Worm (Caenorhabditis elegans) whole organism, young adult: ENCODE measurements around the gene W04E12.5.
A peak's percentile ranks its signal among the peaks of the same experiment; 100 is the strongest.

Source experiments
- C06A6.2 ChIP-seq: fragments of 200-800 bp; sonication (Bioruptor generic); conservative IDR thresholded peaks from 2 replicates; pipeline ENCODE4 v1.3.6; 2022; ENCODE audit warnings: missing genetic modification characterization, missing compliant biosample characterization
- D2030.7 ChIP-seq: fragments of 200-800 bp; sonication (Bioruptor generic); IDR thresholded peaks from 2 replicates; pipeline ENCODE4 v1.3.6; 2022; ENCODE audit warnings: missing genetic modification reagents, missing genetic modification characterization, missing compliant biosample characterization
- F23B12.7 ChIP-seq: sonication (generic microtip); optimal IDR thresholded peaks from 2 replicates; lab custom pipeline; 2017; ENCODE audit warnings: missing genetic modification characterization, mild to moderate bottlenecking, missing compliant biosample characterization, antibody characterized with exemption, moderate library complexity; ENCODE audit not compliant: insufficient read depth
- F33H1.4 ChIP-seq: fragments of 200-800 bp; sonication (Bioruptor generic); IDR thresholded peaks from 2 replicates; pipeline ENCODE4 v1.3.6; 2022; ENCODE audit warnings: missing genetic modification reagents, missing genetic modification characterization, missing compliant biosample characterization
- F39B2.1 ChIP-seq: fragments of 200-800 bp; sonication (Bioruptor generic); IDR thresholded peaks from 2 replicates; pipeline ENCODE4 v1.3.6; 2022; ENCODE audit warnings: missing genetic modification reagents, missing genetic modification characterization, missing compliant biosample characterization
- F49E8.2 ChIP-seq: sonication (generic microtip); optimal IDR thresholded peaks from 3 replicates; lab custom pipeline; 2017; ENCODE audit warnings: missing genetic modification characterization, mild to moderate bottlenecking, missing compliant biosample characterization, antibody characterized with exemption, moderate library complexity; ENCODE audit not compliant: insufficient read depth
- F55B11.4 ChIP-seq: sonication (generic microtip); optimal IDR thresholded peaks from 2 replicates; lab custom pipeline; 2016; ENCODE audit warnings: missing compliant biosample characterization, missing genetic modification characterization, borderline replicate concordance; ENCODE audit not compliant: insufficient read depth
- F57C9.4 ChIP-seq: sonication (generic microtip); optimal IDR thresholded peaks from 2 replicates; lab custom pipeline; 2017; ENCODE audit warnings: mild to moderate bottlenecking, missing genetic modification characterization, missing compliant biosample characterization
- ZK185.1 ChIP-seq: sonication (generic microtip); optimal IDR thresholded peaks from 2 replicates; lab custom pipeline; 2016; ENCODE audit warnings: mild to moderate bottlenecking, missing genetic modification characterization, missing compliant biosample characterization; ENCODE audit not compliant: poor library complexity, severe bottlenecking
- ama-1 ChIP-seq, 3 experiments: fragments of 150-350 bp in 1 of 3; sonication (generic microtip) in 2 of 3; optimal IDR thresholded peaks; 2 replicates each; lab custom pipeline; 2014 to 2018; ENCODE audit warnings: missing biosample characterization in 2 of 3, missing genetic modification characterization in 2 of 3, missing genetic modification reagents in 2 of 3
- aptf-2 ChIP-seq: fragments of 200-800 bp; sonication (Bioruptor generic); conservative IDR thresholded peaks from 2 replicates; pipeline ENCODE4 v1.3.6; 2022; ENCODE audit warnings: missing genetic modification reagents, missing genetic modification characterization, missing compliant biosample characterization
- aptf-3 ChIP-seq: fragments of 200-800 bp; sonication (Bioruptor generic); IDR thresholded peaks from 2 replicates; pipeline ENCODE4 v1.3.6; 2022; ENCODE audit warnings: missing genetic modification characterization, missing compliant biosample characterization
- athp-1 ChIP-seq: sonication (generic microtip); optimal IDR thresholded peaks from 2 replicates; lab custom pipeline; 2017; ENCODE audit warnings: mild to moderate bottlenecking, missing genetic modification characterization, missing compliant biosample characterization
- attf-5 ChIP-seq: fragments of 200-800 bp; sonication (Bioruptor generic); optimal IDR thresholded peaks from 2 replicates; lab custom pipeline; 2018; ENCODE audit warnings: mild to moderate bottlenecking, missing genetic modification characterization, missing compliant biosample characterization
- attf-6 ChIP-seq: fragments of 200-800 bp; sonication (Bioruptor generic); IDR thresholded peaks from 2 replicates; pipeline ENCODE4 v1.3.6; 2022; ENCODE audit warnings: missing genetic modification reagents, missing genetic modification characterization, missing compliant biosample characterization
- bed-1 ChIP-seq: fragments of 200-800 bp; sonication (Bioruptor generic); IDR thresholded peaks from 2 replicates; pipeline ENCODE4 v1.3.6; 2022; ENCODE audit warnings: missing genetic modification reagents, missing genetic modification characterization, missing compliant biosample characterization
- bed-2 ChIP-seq: fragments of 200-800 bp; sonication (Bioruptor generic); IDR thresholded peaks from 2 replicates; pipeline ENCODE4 v1.3.6; 2022; ENCODE audit warnings: missing genetic modification reagents, missing genetic modification characterization, missing compliant biosample characterization
- ceh-40 ChIP-seq: fragments of 200-800 bp; sonication (Bioruptor generic); IDR thresholded peaks from 2 replicates; pipeline ENCODE4 v1.3.6; 2022; ENCODE audit warnings: missing genetic modification characterization, missing compliant biosample characterization
- ceh-58 ChIP-seq: fragments of 200-800 bp; sonication (Bioruptor generic); IDR thresholded peaks from 2 replicates; pipeline ENCODE4 v1.3.6; 2022; ENCODE audit warnings: missing genetic modification characterization, missing compliant biosample characterization
- die-1 ChIP-seq: sonication (generic microtip); optimal IDR thresholded peaks from 2 replicates; lab custom pipeline; 2016; ENCODE audit warnings: missing genotype, mild to moderate bottlenecking, missing genetic modification characterization, missing compliant biosample characterization
- dpl-1 ChIP-seq: fragments of 150-350 bp; optimal IDR thresholded peaks from 2 replicates; lab custom pipeline; 2014; ENCODE audit warnings: missing biosample characterization, missing genetic modification reagents, missing genetic modification characterization
- egl-18 ChIP-seq: fragments of 200-800 bp; sonication (Bioruptor generic); IDR thresholded peaks from 2 replicates; pipeline ENCODE4 v1.3.6; 2022; ENCODE audit warnings: missing genetic modification reagents, missing genetic modification characterization, missing compliant biosample characterization
- fkh-3 ChIP-seq: sonication (generic microtip); optimal IDR thresholded peaks from 2 replicates; lab custom pipeline; 2016; ENCODE audit warnings: mild to moderate bottlenecking, missing genetic modification characterization, missing compliant biosample characterization
- gei-17 ChIP-seq: fragments of 200-800 bp; sonication (Bioruptor generic); optimal IDR thresholded peaks from 2 replicates; lab custom pipeline; 2018; ENCODE audit warnings: mild to moderate bottlenecking, missing genetic modification characterization, missing compliant biosample characterization
- him-1 ChIP-seq: sonication (generic microtip); optimal IDR thresholded peaks from 2 replicates; lab custom pipeline; 2016; ENCODE audit warnings: missing genotype, missing genetic modification reagents, missing genetic modification characterization, missing compliant biosample characterization
- hlh-12 ChIP-seq: sonication (generic microtip); optimal IDR thresholded peaks from 2 replicates; lab custom pipeline; 2016; ENCODE audit warnings: missing genetic modification characterization, missing compliant biosample characterization
- hrde-1 ChIP-seq: sonication (generic microtip); optimal IDR thresholded peaks from 2 replicates; lab custom pipeline; 2016; ENCODE audit warnings: missing genetic modification characterization, mild to moderate bottlenecking, missing compliant biosample characterization, moderate library complexity, missing genotype, missing genetic modification reagents, borderline replicate concordance
- hsf-1 ChIP-seq: fragments of 200-800 bp; sonication (Bioruptor generic); IDR thresholded peaks from 2 replicates; pipeline ENCODE4 v1.3.6; 2022; ENCODE audit warnings: missing genetic modification reagents, missing genetic modification characterization, missing compliant biosample characterization
- let-607 ChIP-seq, 2 experiments: fragments of 200-800 bp in 1 of 2; sonication (Bioruptor generic) in 1 of 2; sonication (generic microtip) in 1 of 2; optimal IDR thresholded peaks; 2 replicates each; lab custom pipeline; 2016 to 2018; ENCODE audit warnings: mild to moderate bottlenecking in 2 of 2, missing compliant biosample characterization in 2 of 2, missing genetic modification characterization in 2 of 2, moderate library complexity in 2 of 2, missing genotype in 1 of 2
- lin-26 ChIP-seq: fragments of 200-800 bp; sonication (Bioruptor generic); IDR thresholded peaks from 2 replicates; pipeline ENCODE4 v1.3.6; 2022; ENCODE audit warnings: missing genetic modification reagents, missing genetic modification characterization, missing compliant biosample characterization
- lin-40 ChIP-seq: sonication (generic microtip); optimal IDR thresholded peaks from 2 replicates; lab custom pipeline; 2016; ENCODE audit warnings: missing genetic modification characterization, mild to moderate bottlenecking, missing compliant biosample characterization, missing genotype, missing genetic modification reagents
- lsl-1 ChIP-seq: fragments of 200-800 bp; sonication (Bioruptor generic); optimal IDR thresholded peaks from 2 replicates; lab custom pipeline; 2018; ENCODE audit warnings: mild to moderate bottlenecking, missing genetic modification characterization, moderate library complexity, missing compliant biosample characterization
- madf-3 ChIP-seq: fragments of 200-800 bp; sonication (Bioruptor generic); IDR thresholded peaks from 2 replicates; pipeline ENCODE4 v1.3.6; 2022; ENCODE audit warnings: missing genetic modification reagents, missing genetic modification characterization, missing compliant biosample characterization
- madf-8 ChIP-seq: fragments of 200-800 bp; sonication (Bioruptor generic); conservative IDR thresholded peaks from 2 replicates; pipeline ENCODE4 v1.3.6; 2022; ENCODE audit warnings: missing genetic modification reagents, missing genetic modification characterization, missing compliant biosample characterization
- mel-28 ChIP-seq: sonication (generic microtip); optimal IDR thresholded peaks from 2 replicates; lab custom pipeline; 2016; ENCODE audit warnings: borderline replicate concordance, mild to moderate bottlenecking, missing genetic modification characterization, missing compliant biosample characterization
- mxl-1 ChIP-seq: sonication (generic microtip); optimal IDR thresholded peaks from 2 replicates; lab custom pipeline; 2016; ENCODE audit warnings: missing genetic modification characterization, missing compliant biosample characterization
- nfya-1 ChIP-seq: sonication (generic microtip); optimal IDR thresholded peaks from 2 replicates; lab custom pipeline; 2017; ENCODE audit warnings: antibody characterized with exemption, missing compliant biosample characterization, missing genetic modification characterization, borderline replicate concordance; ENCODE audit not compliant: insufficient read depth
- nfyb-1 ChIP-seq: fragments of 200-800 bp; sonication (Bioruptor generic); IDR thresholded peaks from 2 replicates; pipeline ENCODE4 v1.3.6; 2022; ENCODE audit warnings: missing genetic modification reagents, missing genetic modification characterization, missing compliant biosample characterization
- nhr-120 ChIP-seq: fragments of 200-800 bp; sonication (Bioruptor generic); IDR thresholded peaks from 2 replicates; pipeline ENCODE4 v1.3.6; 2022; ENCODE audit warnings: missing genetic modification characterization, missing compliant biosample characterization
- nhr-90 ChIP-seq: sonication (generic microtip); optimal IDR thresholded peaks from 2 replicates; lab custom pipeline; 2016; ENCODE audit warnings: missing genotype, mild to moderate bottlenecking, missing genetic modification characterization, missing compliant biosample characterization
- rcor-1 ChIP-seq: fragments of 200-800 bp; sonication (Bioruptor generic); IDR thresholded peaks from 2 replicates; pipeline ENCODE4 v1.3.6; 2022; ENCODE audit warnings: missing genetic modification reagents, missing genetic modification characterization, missing compliant biosample characterization
- repo-1 ChIP-seq: sonication (generic microtip); optimal IDR thresholded peaks from 2 replicates; lab custom pipeline; 2017; ENCODE audit warnings: mild to moderate bottlenecking, missing genetic modification characterization, missing compliant biosample characterization
- snpc-1.1 ChIP-seq: sonication (generic microtip); optimal IDR thresholded peaks from 2 replicates; lab custom pipeline; 2017; ENCODE audit warnings: missing genetic modification characterization, mild to moderate bottlenecking, missing compliant biosample characterization, antibody characterized with exemption, moderate library complexity, missing genotype, missing genetic modification reagents; ENCODE audit not compliant: insufficient read depth
- sptf-2 ChIP-seq: fragments of 200-800 bp; sonication (Bioruptor generic); optimal IDR thresholded peaks from 2 replicates; lab custom pipeline; 2018; ENCODE audit warnings: mild to moderate bottlenecking, missing genetic modification characterization, missing compliant biosample characterization
- tbp1 ChIP-seq: fragments of 200-800 bp; sonication (Bioruptor generic); optimal IDR thresholded peaks from 2 replicates; lab custom pipeline; 2018; ENCODE audit warnings: mild to moderate bottlenecking, missing genetic modification characterization, missing compliant biosample characterization
- unc-130 ChIP-seq: sonication (generic microtip); optimal IDR thresholded peaks from 2 replicates; lab custom pipeline; 2016; ENCODE audit warnings: missing genetic modification reagents, missing genetic modification characterization, missing compliant biosample characterization
- ztf-18 ChIP-seq: sonication (generic microtip); optimal IDR thresholded peaks from 2 replicates; lab custom pipeline; 2016; ENCODE audit warnings: missing genotype, mild to moderate bottlenecking, missing genetic modification characterization, missing compliant biosample characterization
- ztf-6 ChIP-seq: fragments of 200-800 bp; sonication (Bioruptor generic); IDR thresholded peaks from 2 replicates; pipeline ENCODE4 v1.3.6; 2022; ENCODE audit warnings: missing genetic modification reagents, missing genetic modification characterization, missing compliant biosample characterization

W04E12.5 gene

DNA sequence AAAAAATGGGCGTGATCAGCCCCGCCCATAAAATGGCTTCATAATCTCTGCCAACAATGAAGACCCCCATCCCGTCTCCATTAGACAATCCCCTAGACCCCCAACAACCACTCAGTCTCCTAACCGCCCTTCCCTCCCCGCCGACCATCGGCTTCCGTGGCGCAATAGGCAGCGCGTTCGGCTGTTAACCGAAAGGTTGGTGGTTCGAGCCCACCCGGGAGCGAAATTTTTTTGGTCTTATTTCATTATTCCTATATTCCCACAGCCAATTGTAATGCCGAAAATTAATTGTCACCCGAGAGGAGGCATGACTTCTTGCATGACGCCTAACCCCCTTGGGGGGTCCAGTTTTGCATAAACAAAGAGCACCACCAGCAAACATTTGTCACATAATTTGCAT lies 23.1 kb upstream of the W04E12.5 start (continued):
- TF ChIP-seq hrde-1 (tag; lab: Kevin White, UChicago) (no peak), egl-18 (no peak), snpc-1.1 (tag; lab: Kevin White, UChicago) (no peak), nhr-90 (peak; percentile 4), mel-28 (no peak), nfya-1 (tag; lab: Kevin White, UChicago) (no peak), ceh-40 (no peak), F39B2.1 (GFP tag; lab: Robert Waterston, UW) (no peak), lin-40 (tag; lab: Kevin White, UChicago) (no peak), let-607 (tag; optimal IDR thresholded peaks at IDR 0.05; lab: Kevin White, UChicago) (no peak), gei-17 (GFP tag; lab: Kevin White, UChicago) (no peak), madf-8 (GFP tag; lab: Robert Waterston, UW) (no peak), aptf-2 (GFP tag; lab: Robert Waterston, UW) (no peak), ceh-58 (GFP tag; lab: Robert Waterston, UW) (no peak), mxl-1 (tag; lab: Kevin White, UChicago) (no peak), aptf-3 (GFP tag; lab: Robert Waterston, UW) (no peak), lsl-1 (GFP tag; lab: Kevin White, UChicago) (peak; percentile 3), nfyb-1 (GFP tag; lab: Robert Waterston, UW) (peak; percentile 29; the same call in 1 of the 2 replicates), madf-3 (GFP tag; lab: Robert Waterston, UW) (peak; percentile 65; the same call in 1 of the 2 replicates), ztf-6 (GFP tag; lab: Robert Waterston, UW) (0 out of 2 replicates have a peak, but pooled peaks have one; percentile 7), fkh-3 (tag; lab: Kevin White, UChicago) (no peak), bed-2 (no peak), lin-26 (GFP tag; lab: Robert Waterston, UW) (0 out of 2 replicates have a peak, but pooled peaks have one; percentile 68), him-1 (tag; lab: Kevin White, UChicago) (peak; percentile 4), F49E8.2 (tag; lab: Kevin White, UChicago) (no peak), F33H1.4 (GFP tag; lab: Robert Waterston, UW) (no peak; the same call in 1 of the 2 replicates), F55B11.4 (no peak), tbp1 (GFP tag; lab: Kevin White, UChicago) (peak; percentile 95), bed-1 (GFP tag; lab: Robert Waterston, UW) (no peak), attf-6 (GFP tag; lab: Robert Waterston, UW) (no peak), athp-1 (tag; lab: Kevin White, UChicago) (no peak), unc-130 (no peak), F23B12.7 (tag; lab: Kevin White, UChicago) (peak; percentile 8), ztf-18 (tag; lab: Kevin White, UChicago) (peak; percentile 32), ama-1 (optimal IDR thresholded peaks at IDR 0.05; lab: Kevin White, UChicago) (no peak), ama-1 (GFP tag; optimal IDR thresholded peaks at IDR 0.05; lab: Kevin White, UChicago) (no peak), sptf-2 (GFP tag; lab: Kevin White, UChicago) (no peak), F57C9.4 (no peak), repo-1 (tag; lab: Kevin White, UChicago) (no peak), attf-5 (GFP tag; lab: Kevin White, UChicago) (no peak), hsf-1 (GFP tag; lab: Robert Waterston, UW) (no peak), C06A6.2 (no peak), D2030.7 (peak; percentile 61), die-1 (peak; percentile 23), nhr-120 (GFP tag; lab: Robert Waterston, UW) (no peak), rcor-1 (0 out of 2 replicates have a peak, but pooled peaks have one; percentile 42), ZK185.1 (tag; lab: Kevin White, UChicago) (no peak), hlh-12 (tag; lab: Kevin White, UChicago) (no peak), dpl-1 (GFP tag; lab: Kevin White, UChicago) (no peak)
